Worm (Caenorhabditis elegans) whole organism, L1 larva: ENCODE data around the gene skr-21.
A peak's percentile ranks its signal among the peaks of the same experiment; 100 is the strongest.

Experiments used
- C16A3.4 ChIP-seq: fragments of 150-350 bp; optimal IDR thresholded peaks from 2 replicates; lab custom pipeline; 2014; ENCODE audit warnings: missing biosample characterization, missing genetic modification characterization
- C34B4.2 ChIP-seq: sonication (generic microtip); optimal IDR thresholded peaks from 2 replicates; lab custom pipeline; 2017; ENCODE audit warnings: mild to moderate bottlenecking, missing genetic modification characterization, missing compliant biosample characterization
- F16B12.6 ChIP-seq: fragments of 150-350 bp; optimal IDR thresholded peaks from 2 replicates; lab custom pipeline; 2014; ENCODE audit warnings: missing biosample characterization, missing genetic modification characterization
- aha-1 ChIP-seq: fragments of 150-350 bp; optimal IDR thresholded peaks from 2 replicates; lab custom pipeline; 2014; ENCODE audit warnings: missing biosample characterization, missing genetic modification characterization
- alr-1 ChIP-seq: fragments of 200-800 bp; sonication (Bioruptor generic); optimal IDR thresholded peaks from 2 replicates; lab custom pipeline; 2018; ENCODE audit warnings: borderline replicate concordance, mild to moderate bottlenecking, missing genetic modification characterization, missing compliant biosample characterization
- aly-2 ChIP-seq: fragments of 150-350 bp; optimal IDR thresholded peaks from 2 replicates; lab custom pipeline; 2014; ENCODE audit warnings: missing biosample characterization, missing genetic modification characterization
- ceh-63 ChIP-seq: fragments of 200-800 bp; sonication (Bioruptor generic); optimal IDR thresholded peaks from 2 replicates; lab custom pipeline; 2018; ENCODE audit warnings: mild to moderate bottlenecking, missing genetic modification characterization, missing compliant biosample characterization
- ceh-8 ChIP-seq: fragments of 200-800 bp; sonication (Bioruptor generic); optimal IDR thresholded peaks from 2 replicates; lab custom pipeline; 2018; ENCODE audit warnings: mild to moderate bottlenecking, missing genetic modification characterization, moderate library complexity, missing compliant biosample characterization
- ceh-82 ChIP-seq, 3 experiments: fragments of 150-350 bp in 1 of 3; sonication (generic microtip) in 2 of 3; optimal IDR thresholded peaks; 2 replicates each; lab custom pipeline; 2014 to 2017; ENCODE audit warnings: missing biosample characterization in 3 of 3, missing genetic modification characterization in 3 of 3
- ceh-88 ChIP-seq: fragments of 200-800 bp; sonication (Bioruptor generic); IDR thresholded peaks from 2 replicates; pipeline ENCODE4 v1.3.6; 2022; ENCODE audit warnings: missing genetic modification characterization, missing compliant biosample characterization
- ceh-90 ChIP-seq: sonication (generic microtip); optimal IDR thresholded peaks from 2 replicates; lab custom pipeline; 2016; ENCODE audit warnings: missing genetic modification characterization, missing compliant biosample characterization
- ces-1 ChIP-seq: fragments of 150-350 bp; optimal IDR thresholded peaks from 2 replicates; lab custom pipeline; 2014; ENCODE audit warnings: missing biosample characterization, missing genetic modification reagents, missing genetic modification characterization
- efl-3 ChIP-seq: fragments of 200-800 bp; sonication (Bioruptor generic); optimal IDR thresholded peaks from 2 replicates; lab custom pipeline; 2018; ENCODE audit warnings: mild to moderate bottlenecking, missing genetic modification characterization, missing compliant biosample characterization
- elt-2 ChIP-seq: sonication (generic microtip); optimal IDR thresholded peaks from 2 replicates; lab custom pipeline; 2016; ENCODE audit warnings: missing genetic modification characterization, mild to moderate bottlenecking, inconsistent platforms, missing compliant biosample characterization, missing genetic modification reagents
- fkh-10 ChIP-seq: sonication (generic microtip); optimal IDR thresholded peaks from 2 replicates; lab custom pipeline; 2017; ENCODE audit warnings: missing biosample characterization, missing genetic modification reagents, missing genetic modification characterization
- fkh-4 ChIP-seq: sonication (generic microtip); optimal IDR thresholded peaks from 2 replicates; lab custom pipeline; 2016; ENCODE audit warnings: missing compliant biosample characterization, missing genetic modification characterization, borderline replicate concordance
- fos-1 ChIP-seq: fragments of 150-350 bp; optimal IDR thresholded peaks from 2 replicates; lab custom pipeline; 2014; ENCODE audit warnings: missing biosample characterization, missing genetic modification characterization
- grh-1 ChIP-seq: fragments of 200-800 bp; sonication (Bioruptor generic); IDR thresholded peaks from 2 replicates; pipeline ENCODE4 v1.3.6; 2022; ENCODE audit warnings: missing genetic modification reagents, missing genetic modification characterization, missing compliant biosample characterization
- hlh-17 ChIP-seq: fragments of 200-800 bp; sonication (Bioruptor generic); optimal IDR thresholded peaks from 2 replicates; lab custom pipeline; 2018; ENCODE audit warnings: missing genetic modification characterization, mild to moderate bottlenecking, missing compliant biosample characterization, moderate library complexity, borderline replicate concordance
- hlh-4 ChIP-seq: sonication (generic microtip); optimal IDR thresholded peaks from 2 replicates; lab custom pipeline; 2016; ENCODE audit warnings: mild to moderate bottlenecking, missing genetic modification characterization, missing compliant biosample characterization
- hpl-2 ChIP-seq: fragments of 150-350 bp; optimal IDR thresholded peaks from 2 replicates; lab custom pipeline; 2014; ENCODE audit warnings: missing biosample characterization, missing genetic modification reagents, missing genetic modification characterization
- irx-1 ChIP-seq: sonication (generic microtip); optimal IDR thresholded peaks from 2 replicates; lab custom pipeline; 2016; ENCODE audit warnings: missing genetic modification characterization, missing compliant biosample characterization
- isw-1 ChIP-seq: fragments of 200-800 bp; sonication (Bioruptor generic); IDR thresholded peaks from 2 replicates; pipeline ENCODE4 v1.3.6; 2022; ENCODE audit warnings: missing genetic modification characterization, missing compliant biosample characterization
- lin-15B ChIP-seq: fragments of 150-350 bp; sonication (generic microtip); optimal IDR thresholded peaks from 3 replicates; lab custom pipeline; 2014; ENCODE audit warnings: missing biosample characterization, missing genetic modification characterization
- lin-35 ChIP-seq, 2 experiments: fragments of 150-350 bp; optimal IDR thresholded peaks; 2 replicates each; lab custom pipeline; 2014; ENCODE audit warnings: missing biosample characterization in 2 of 2, missing genetic modification characterization in 2 of 2, missing genetic modification reagents in 2 of 2
- lin-39 ChIP-seq: fragments of 150-350 bp; optimal IDR thresholded peaks from 2 replicates; lab custom pipeline; 2014; ENCODE audit warnings: missing biosample characterization, missing genetic modification reagents, missing genetic modification characterization
- lir-3 ChIP-seq: sonication (generic microtip); optimal IDR thresholded peaks from 2 replicates; lab custom pipeline; 2016; ENCODE audit warnings: mild to moderate bottlenecking, missing genetic modification characterization, moderate library complexity, missing compliant biosample characterization; ENCODE audit not compliant: poor library complexity
- lsy-2 ChIP-seq, 2 experiments: fragments of 150-350 bp; optimal IDR thresholded peaks; 2 replicates each; lab custom pipeline; 2014; ENCODE audit warnings: missing biosample characterization in 2 of 2, missing genetic modification characterization in 2 of 2
- mab-9 ChIP-seq: fragments of 200-800 bp; sonication (Bioruptor generic); IDR thresholded peaks from 2 replicates; pipeline ENCODE4 v1.3.6; 2022; ENCODE audit warnings: missing genetic modification reagents, missing genetic modification characterization, missing compliant biosample characterization
- mdl-1 ChIP-seq, 2 experiments: fragments of 150-350 bp; optimal IDR thresholded peaks; 2 replicates each; lab custom pipeline; 2014 to 2017; ENCODE audit warnings: missing biosample characterization in 2 of 2, missing genetic modification characterization in 2 of 2, inconsistent platforms in 1 of 2
- mef-2 ChIP-seq: fragments of 150-350 bp; optimal IDR thresholded peaks from 2 replicates; lab custom pipeline; 2014; ENCODE audit warnings: missing biosample characterization, missing genetic modification characterization
- mep-1 ChIP-seq: fragments of 150-350 bp; optimal IDR thresholded peaks from 2 replicates; lab custom pipeline; 2014; ENCODE audit warnings: missing biosample characterization, missing genetic modification characterization
- nhr-19 ChIP-seq: fragments of 200-800 bp; sonication (Bioruptor generic); conservative IDR thresholded peaks from 2 replicates; pipeline ENCODE4 v1.3.6; 2022; ENCODE audit warnings: missing genetic modification characterization, missing compliant biosample characterization
- nhr-20 ChIP-seq: sonication (generic microtip); optimal IDR thresholded peaks from 2 replicates; lab custom pipeline; 2016; ENCODE audit warnings: mild to moderate bottlenecking, missing genetic modification characterization, missing compliant biosample characterization
- nhr-71 ChIP-seq: sonication (generic microtip); optimal IDR thresholded peaks from 2 replicates; lab custom pipeline; 2016; ENCODE audit warnings: mild to moderate bottlenecking, missing genetic modification characterization, moderate library complexity, missing compliant biosample characterization
- nhr-77 ChIP-seq: fragments of 150-350 bp; optimal IDR thresholded peaks from 2 replicates; lab custom pipeline; 2014; ENCODE audit warnings: missing biosample characterization, missing genetic modification characterization
- nhr-85 ChIP-seq: sonication (generic microtip); peaks from one replicate; lab custom pipeline; 2016; ENCODE audit warnings: missing genetic modification characterization, inconsistent platforms, missing compliant biosample characterization
- nhr-90 ChIP-seq: sonication (generic microtip); optimal IDR thresholded peaks from 2 replicates; lab custom pipeline; 2016; ENCODE audit warnings: mild to moderate bottlenecking, missing genetic modification characterization, missing compliant biosample characterization; ENCODE audit not compliant: poor library complexity
- pax-3 ChIP-seq: fragments of 200-800 bp; sonication (Bioruptor generic); optimal IDR thresholded peaks from 2 replicates; lab custom pipeline; 2018; ENCODE audit warnings: mild to moderate bottlenecking, missing genetic modification characterization, moderate library complexity, missing compliant biosample characterization
- pqm-1 ChIP-seq: sonication (generic microtip); optimal IDR thresholded peaks from 3 replicates; lab custom pipeline; 2017; ENCODE audit warnings: missing biosample characterization, missing genetic modification characterization
- rnt-1 ChIP-seq: sonication (generic microtip); optimal IDR thresholded peaks from 2 replicates; lab custom pipeline; 2016; ENCODE audit warnings: mild to moderate bottlenecking, missing genetic modification characterization, moderate library complexity, missing compliant biosample characterization
- snu-23 ChIP-seq: sonication (generic microtip); optimal IDR thresholded peaks from 2 replicates; lab custom pipeline; 2016; ENCODE audit warnings: missing genetic modification characterization, missing compliant biosample characterization
- sptf-1 ChIP-seq: fragments of 150-350 bp; optimal IDR thresholded peaks from 2 replicates; lab custom pipeline; 2014; ENCODE audit warnings: missing biosample characterization, missing genetic modification characterization
- tbx-2 ChIP-seq: sonication (generic microtip); optimal IDR thresholded peaks from 2 replicates; lab custom pipeline; 2016; ENCODE audit warnings: missing genetic modification characterization, missing compliant biosample characterization
- tlp-1 ChIP-seq: fragments of 150-350 bp; optimal IDR thresholded peaks from 2 replicates; lab custom pipeline; 2014; ENCODE audit warnings: missing biosample characterization, missing genetic modification characterization
- unc-130 ChIP-seq: fragments of 150-350 bp; optimal IDR thresholded peaks from 2 replicates; lab custom pipeline; 2017; ENCODE audit warnings: missing biosample characterization, missing genetic modification characterization, inconsistent platforms
- unc-62 ChIP-seq: fragments of 150-350 bp; optimal IDR thresholded peaks from 2 replicates; lab custom pipeline; 2014; ENCODE audit warnings: missing biosample characterization, missing genetic modification reagents, missing genetic modification characterization
- unc-86 ChIP-seq: sonication (generic microtip); optimal IDR thresholded peaks from 2 replicates; lab custom pipeline; 2016; ENCODE audit warnings: missing genetic modification characterization, missing compliant biosample characterization
- vab-15 ChIP-seq: sonication (generic microtip); optimal IDR thresholded peaks from 2 replicates; lab custom pipeline; 2017; ENCODE audit warnings: missing genotype, mild to moderate bottlenecking, missing genetic modification characterization, missing compliant biosample characterization
- xbp-1 ChIP-seq: sonication (generic microtip); optimal IDR thresholded peaks from 2 replicates; lab custom pipeline; 2016; ENCODE audit warnings: missing genetic modification characterization, missing compliant biosample characterization
- zip-4 ChIP-seq: fragments of 200-800 bp; sonication (Bioruptor generic); optimal IDR thresholded peaks from 2 replicates; lab custom pipeline; 2018; ENCODE audit warnings: mild to moderate bottlenecking, missing genetic modification characterization, moderate library complexity, missing compliant biosample characterization
- ztf-4 ChIP-seq: fragments of 150-350 bp; optimal IDR thresholded peaks from 2 replicates; lab custom pipeline; 2014; ENCODE audit warnings: missing biosample characterization, missing genetic modification characterization

Gene skr-21

DNA sequence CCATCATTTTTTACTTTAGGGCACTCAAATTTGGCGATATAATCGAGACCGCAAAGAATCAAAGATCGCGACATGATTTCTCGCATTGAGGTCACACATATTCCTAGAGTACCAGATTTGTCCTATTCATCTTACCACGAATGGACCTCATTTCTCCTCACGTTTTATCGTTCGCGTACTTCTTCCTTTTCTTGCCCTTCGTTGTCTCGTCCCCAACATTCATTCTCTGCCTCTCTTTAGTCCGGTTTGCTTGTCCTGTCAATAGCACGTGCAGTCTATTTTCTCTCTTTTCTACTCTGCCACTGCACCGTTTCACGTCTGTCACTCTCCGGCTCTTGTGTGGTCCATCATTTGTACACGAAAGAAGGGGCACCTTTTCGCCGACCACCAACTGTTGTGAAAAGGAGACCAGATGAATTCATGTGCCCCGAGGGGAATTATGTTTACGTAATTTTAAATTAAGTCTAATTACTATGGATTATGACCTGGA, 24.9 kb upstream of the skr-21 start (continued):
- TF ChIP-seq ztf-4 (tag; lab: Kevin White, UChicago) (peak; percentile 9), C16A3.4 (peak; percentile 54), pax-3 (tag; lab: Kevin White, UChicago) (no peak), elt-2 (tag; lab: Kevin White, UChicago) (no peak), pqm-1 (tag; lab: Kevin White, UChicago) (no peak), hlh-17 (GFP tag; lab: Kevin White, UChicago) (no peak), isw-1 (GFP tag; lab: Robert Waterston, UW) (no peak; the same call in none of the 2 replicates), unc-62 (GFP tag; lab: Kevin White, UChicago) (no peak), lin-39 (tag; lab: Kevin White, UChicago) (no peak), ceh-63 (no peak), grh-1 (peak; percentile 60), vab-15 (tag; lab: Kevin White, UChicago) (peak; percentile 39), hpl-2 (GFP tag; lab: Kevin White, UChicago) (no peak), ceh-8 (GFP tag; lab: Kevin White, UChicago) (no peak), lir-3 (tag; lab: Kevin White, UChicago) (no peak), nhr-71 (tag; lab: Kevin White, UChicago) (peak; percentile 89), aha-1 (tag; lab: Kevin White, UChicago) (peak; percentile 26), xbp-1 (tag; lab: Kevin White, UChicago) (peak; percentile 62), ces-1 (GFP tag; lab: Kevin White, UChicago) (no peak), alr-1 (tag; lab: Kevin White, UChicago) (no peak), mab-9 (GFP tag; lab: Robert Waterston, UW) (0 out of 2 replicates have a peak, but pooled peaks have one; percentile 19), aly-2 (tag; lab: Kevin White, UChicago) (no peak), tlp-1 (tag; lab: Kevin White, UChicago) (no peak), ceh-90 (tag; lab: Kevin White, UChicago) (no peak), mef-2 (tag; lab: Kevin White, UChicago) (no peak), lin-15B (tag; lab: Kevin White, UChicago) (no peak), irx-1 (peak; percentile 35), lsy-2 (tag; optimal IDR thresholded peaks at IDR 0.05; lab: Kevin White, UChicago) (peak; percentile 54 to 66), mep-1 (peak; percentile 85), ceh-88 (no peak), nhr-85 (tag; lab: Kevin White, UChicago) (peak; percentile 87), lin-35 (GFP tag; optimal IDR thresholded peaks at IDR 0.05; lab: Kevin White, UChicago) (peak; percentile 64 to 74), nhr-19 (peak; percentile 65), unc-86 (tag; lab: Kevin White, UChicago) (peak; percentile 55), ceh-82 (tag; optimal IDR thresholded peaks at IDR 0.05; lab: Kevin White, UChicago) (peak; percentile 7 to 65 (median 26)), unc-130 (tag; lab: Kevin White, UChicago) (no peak), fkh-4 (no peak), hlh-4 (tag; lab: Kevin White, UChicago) (no peak), efl-3 (no peak), nhr-90 (tag; lab: Kevin White, UChicago) (peak; percentile 19), snu-23 (GFP tag; lab: Kevin White, UChicago) (peak; percentile 84), F16B12.6 (no peak), nhr-77 (tag; lab: Kevin White, UChicago) (peak; percentile 44), fos-1 (tag; lab: Kevin White, UChicago) (peak; percentile 40), mdl-1 (tag; optimal IDR thresholded peaks at IDR 0.05; lab: Kevin White, UChicago) (peak; percentile 86 to 97), C34B4.2 (no peak), nhr-20 (peak; percentile 89), tbx-2 (tag; lab: Kevin White, UChicago) (peak; percentile 67), zip-4 (GFP tag; lab: Kevin White, UChicago) (no peak), rnt-1 (tag; lab: Kevin White, UChicago) (peak; percentile 82), sptf-1 (tag; lab: Kevin White, UChicago) (no peak), fkh-10 (GFP tag; lab: Kevin White, UChicago) (peak; percentile 8)
